Worm (Caenorhabditis elegans): ENCODE results near the gene F26F4.5.

- no peak for TF ChIP-seq elt-1 (tag; optimal IDR thresholded peaks at IDR 0.05; ENCODE audit: borderline replicate concordance, insufficient read depth)
- no peak for TF ChIP-seq pha-4 (tag; optimal IDR thresholded peaks at IDR 0.05)
- TF ChIP-seq nhr-12 (tag; optimal IDR thresholded peaks at IDR 0.05), result no peak
- no peak for TF ChIP-seq nhr-237 (tag; optimal IDR thresholded peaks at IDR 0.05)
- no peak for TF ChIP-seq sptf-1 (tag; optimal IDR thresholded peaks at IDR 0.05)
- no peak for TF ChIP-seq ztf-11 (tag; optimal IDR thresholded peaks at IDR 0.05)
- no peak for TF ChIP-seq nhr-28 (tag; optimal IDR thresholded peaks at IDR 0.05)
- TF ChIP-seq ceh-43 (GFP tag; optimal IDR thresholded peaks at IDR 0.05), result no peak
- TF ChIP-seq elt-3 (tag; optimal IDR thresholded peaks at IDR 0.05), result no peak
- no peak for TF ChIP-seq nhr-76 (tag; optimal IDR thresholded peaks at IDR 0.05)
- TF ChIP-seq unc-62 (GFP tag; optimal IDR thresholded peaks at IDR 0.05), result no peak
- TF ChIP-seq mep-1 (tag; optimal IDR thresholded peaks at IDR 0.05), result no peak
- TF ChIP-seq tbx-8 (GFP tag; optimal IDR thresholded peaks at IDR 0.05), result no peak
- TF ChIP-seq snpc-4 (tag; optimal IDR thresholded peaks at IDR 0.05), result no peak
These were observed 46.7 kb downstream of the F26F4.5 start, which contains the start of the genes clec-157 and fkh-5 for ce11 chrIII:4844327-4844726.

Measured in whole organism, mixed stage, embryonic.